Fruit fly (Drosophila melanogaster): ENCODE measurements around the gene CG32625.

dm6 chrX:13783958-13784907 lies 27.6 kb upstream of the CG32625 start:
- TF ChIP-seq CG10669 (GFP tag; optimal IDR thresholded peaks at IDR 0.05) (peak; percentile 33), CG3032 (tag; optimal IDR thresholded peaks at IDR 0.05) (peak; percentile 43), acj6 (GFP tag; optimal IDR thresholded peaks at IDR 0.05) (peak; percentile 57), CG11294 (GFP tag; IDR thresholded peaks at IDR 0.05) (peak; percentile 57), CG34406 (GFP tag; optimal IDR thresholded peaks at IDR 0.05) (peak; percentile 25), Gug (GFP tag; IDR thresholded peaks at IDR 0.05) (peak; percentile 55; the same call in 1 of the 2 replicates), dac (GFP tag; optimal IDR thresholded peaks at IDR 0.05) (peak; percentile 58), Sox102F (GFP tag; optimal IDR thresholded peaks at IDR 0.05) (peak; percentile 40), CG6854 (GFP tag; optimal IDR thresholded peaks at IDR 0.05) (no peak), CG11762 (GFP tag; optimal IDR thresholded peaks at IDR 0.05; ENCODE audit: insufficient read depth) (no peak), Hr39 (GFP tag; optimal IDR thresholded peaks at IDR 0.05) (peak; percentile 38), Met (GFP tag; optimal IDR thresholded peaks at IDR 0.05) (peak; percentile 56), Blimp-1 (GFP tag; optimal IDR thresholded peaks at IDR 0.05) (no peak), cyc (GFP tag; optimal IDR thresholded peaks at IDR 0.05) (peak; percentile 13)
